Worm (Caenorhabditis elegans) whole organism, L2 larva: ENCODE data around the gene ugt-67.

Experiments
- aly-2 ChIP-seq: fragments of 150-350 bp; optimal IDR thresholded peaks from 2 replicates; lab custom pipeline; 2014; ENCODE audit warnings: missing biosample characterization, missing genetic modification characterization
- ama-1 ChIP-seq: fragments of 150-350 bp; optimal IDR thresholded peaks from 2 replicates; lab custom pipeline; 2018; ENCODE audit warnings: inconsistent platforms
- elt-3 ChIP-seq: sonication (generic microtip); optimal IDR thresholded peaks from 2 replicates; lab custom pipeline; 2017; ENCODE audit warnings: missing biosample characterization, missing genetic modification characterization
- fos-1 ChIP-seq: fragments of 150-350 bp; optimal IDR thresholded peaks from 2 replicates; lab custom pipeline; 2014; ENCODE audit warnings: missing biosample characterization, missing genetic modification characterization
- lin-39 ChIP-seq: fragments of 150-350 bp; optimal IDR thresholded peaks from 2 replicates; lab custom pipeline; 2014; ENCODE audit warnings: missing biosample characterization, missing genetic modification reagents, missing genetic modification characterization
- nhr-11 ChIP-seq: fragments of 150-350 bp; optimal IDR thresholded peaks from 2 replicates; lab custom pipeline; 2014; ENCODE audit warnings: missing biosample characterization, missing genetic modification characterization
- nhr-12 ChIP-seq: fragments of 150-350 bp; optimal IDR thresholded peaks from 2 replicates; lab custom pipeline; 2014; ENCODE audit warnings: missing biosample characterization, missing genetic modification characterization
- skn-1 ChIP-seq: sonication (generic microtip); optimal IDR thresholded peaks from 2 replicates; lab custom pipeline; 2017; ENCODE audit warnings: missing biosample characterization, missing genetic modification characterization
- sma-3 ChIP-seq: sonication (generic microtip); optimal IDR thresholded peaks from 2 replicates; lab custom pipeline; 2016; ENCODE audit warnings: missing genetic modification reagents, missing genetic modification characterization, missing compliant biosample characterization
- snpc-4 ChIP-seq: fragments of 150-350 bp; optimal IDR thresholded peaks from 2 replicates; lab custom pipeline; 2014; ENCODE audit warnings: missing biosample characterization, missing genetic modification characterization
- unc-55 ChIP-seq: fragments of 150-350 bp; sonication (generic microtip); optimal IDR thresholded peaks from 3 replicates; lab custom pipeline; 2014; ENCODE audit warnings: missing biosample characterization, missing genetic modification reagents, missing genetic modification characterization

ce11 chrV:4926371-4926770 is 25.2 kb downstream of the ugt-67 start, which contains the start of gene srh-21:
- no peak for TF ChIP-seq snpc-4
- TF ChIP-seq sma-3 (GFP tag; lab: Kevin White, UChicago), result no peak
- no peak for TF ChIP-seq elt-3 (tag; lab: Kevin White, UChicago)
- TF ChIP-seq ama-1, result no peak
- TF ChIP-seq aly-2 (tag; lab: Kevin White, UChicago), result no peak
- no peak for TF ChIP-seq fos-1 (tag; lab: Kevin White, UChicago)
- no peak for TF ChIP-seq unc-55 (GFP tag; lab: Kevin White, UChicago)
- TF ChIP-seq skn-1 (tag; lab: Kevin White, UChicago), result no peak
- TF ChIP-seq lin-39 (tag; lab: Kevin White, UChicago), result no peak
- no peak for TF ChIP-seq nhr-11 (tag; lab: Kevin White, UChicago)
- no peak for TF ChIP-seq nhr-12 (tag; lab: Kevin White, UChicago)
